Fruit fly (Drosophila melanogaster) whole organism, embryonic: ENCODE measurements around the gene Pgant2.

Source experiments
- CG10321 ChIP-seq: fragments of 200-800 bp; sonication (Bioruptor generic); IDR thresholded peaks from 2 replicates; pipeline ENCODE4 v1.3.6; 2022; ENCODE audit warnings: missing biosample characterization, missing genetic modification characterization
- CG11695 ChIP-seq: fragments of 200-800 bp; sonication (Bioruptor generic); IDR thresholded peaks from 3 replicates; pipeline ENCODE4 v1.3.6; 2022; ENCODE audit warnings: missing biosample characterization, missing genetic modification characterization
- CG12299 ChIP-seq: fragments of 200-800 bp; sonication (Bioruptor generic); optimal IDR thresholded peaks from 2 replicates; lab custom pipeline; 2018; ENCODE audit warnings: missing biosample characterization, mild to moderate bottlenecking, missing genetic modification characterization
- CG1233 ChIP-seq: fragments of 200-800 bp; sonication (Bioruptor generic); optimal IDR thresholded peaks from 4 replicates; lab custom pipeline; 2018; ENCODE audit warnings: missing biosample characterization, mild to moderate bottlenecking, missing genetic modification characterization
- CG13424 ChIP-seq: fragments of 200-800 bp; sonication (Bioruptor generic); optimal IDR thresholded peaks from 2 replicates; lab custom pipeline; 2019; ENCODE audit warnings: missing biosample characterization, mild to moderate bottlenecking, missing genetic modification characterization, moderate library complexity
- CG1602 ChIP-seq: fragments of 200-800 bp; sonication (Bioruptor generic); optimal IDR thresholded peaks from 3 replicates; lab custom pipeline; 2016; ENCODE audit warnings: missing biosample characterization, missing genetic modification characterization
- CG17328 ChIP-seq: fragments of 200-800 bp; sonication (Bioruptor generic); IDR thresholded peaks from 2 replicates; pipeline ENCODE4 v1.3.6; 2022; ENCODE audit warnings: missing biosample characterization, missing genetic modification characterization
- CG17361 ChIP-seq: fragments of 200-800 bp; sonication (Bioruptor generic); IDR thresholded peaks from 3 replicates; pipeline ENCODE4 v1.3.6; 2022; ENCODE audit warnings: missing biosample characterization, missing genetic modification characterization
- CG2199 ChIP-seq: fragments of 200-800 bp; sonication (Bioruptor generic); IDR thresholded peaks from 3 replicates; pipeline ENCODE4 v1.3.6; 2022; ENCODE audit warnings: missing biosample characterization, missing genetic modification characterization
- CG33213 ChIP-seq: fragments of 200-800 bp; sonication (Bioruptor generic); optimal IDR thresholded peaks from 3 replicates; lab custom pipeline; 2016; ENCODE audit warnings: missing biosample characterization, missing genetic modification characterization
- CG4282 ChIP-seq: fragments of 200-800 bp; sonication (Bioruptor generic); optimal IDR thresholded peaks from 2 replicates; lab custom pipeline; 2016; ENCODE audit warnings: missing biosample characterization, missing genetic modification characterization
- CG6654 ChIP-seq: fragments of 200-800 bp; sonication (Bioruptor generic); optimal IDR thresholded peaks from 2 replicates; lab custom pipeline; 2017; ENCODE audit warnings: missing biosample characterization, mild to moderate bottlenecking, missing genetic modification characterization
- CG6683 ChIP-seq: fragments of 200-800 bp; sonication (Bioruptor generic); optimal IDR thresholded peaks from 2 replicates; lab custom pipeline; 2017; ENCODE audit warnings: missing biosample characterization, mild to moderate bottlenecking, missing genetic modification characterization, missing genetic modification reagents
- CG7556 ChIP-seq: fragments of 200-800 bp; sonication (Bioruptor generic); optimal IDR thresholded peaks from 2 replicates; lab custom pipeline; 2017; ENCODE audit warnings: missing biosample characterization, mild to moderate bottlenecking, missing genetic modification characterization
- CG9932 ChIP-seq: fragments of 200-800 bp; sonication (Bioruptor generic); IDR thresholded peaks from 2 replicates; pipeline ENCODE4 v1.3.6; 2022; ENCODE audit warnings: missing biosample characterization, missing genetic modification characterization
- Dad ChIP-seq: fragments of 200-800 bp; sonication (Bioruptor generic); optimal IDR thresholded peaks from 3 replicates; lab custom pipeline; 2016; ENCODE audit warnings: missing biosample characterization, missing genetic modification characterization
- Deaf1 ChIP-seq: fragments of 200-800 bp; optimal IDR thresholded peaks from 3 replicates; lab custom pipeline; 2019; ENCODE audit warnings: missing biosample characterization, mild to moderate bottlenecking, missing genetic modification characterization, moderate library complexity
- Dek ChIP-seq: fragments of 200-800 bp; sonication (Bioruptor generic); optimal IDR thresholded peaks from 3 replicates; lab custom pipeline; 2019; ENCODE audit warnings: missing biosample characterization, mild to moderate bottlenecking, missing genetic modification characterization, moderate library complexity
- Dip2 ChIP-seq: fragments of 200-800 bp; sonication (Bioruptor generic); IDR thresholded peaks from 2 replicates; pipeline ENCODE4 v1.3.6; 2022; ENCODE audit warnings: missing biosample characterization, missing genetic modification characterization
- Dll ChIP-seq: fragments of 200-800 bp; sonication (Bioruptor generic); IDR thresholded peaks from 4 replicates; pipeline ENCODE4 v1.3.6; 2022; ENCODE audit warnings: missing biosample characterization, missing genetic modification characterization; ENCODE audit not compliant: partially characterized antibody
- ERR ChIP-seq: fragments of 200-800 bp; sonication (Bioruptor generic); optimal IDR thresholded peaks from 2 replicates; lab custom pipeline; 2016; ENCODE audit warnings: missing biosample characterization, missing genetic modification characterization
- Eip74EF ChIP-seq, 2 experiments: fragments of 200-800 bp in 1 of 2; fragments of >200 bp in 1 of 2; sonication (Bioruptor generic) in 1 of 2; optimal IDR thresholded peaks; 2 replicates each; lab custom pipeline; 2017 to 2019; ENCODE audit warnings: missing biosample characterization in 2 of 2, missing genetic modification characterization in 2 of 2, mild to moderate bottlenecking in 1 of 2, moderate library complexity in 1 of 2
- Fer2 ChIP-seq: fragments of 200-800 bp; sonication (Bioruptor generic); optimal IDR thresholded peaks from 2 replicates; lab custom pipeline; 2018; ENCODE audit warnings: missing biosample characterization, mild to moderate bottlenecking, missing genetic modification characterization, moderate library complexity
- H15 ChIP-seq: fragments of 200-800 bp; sonication (Bioruptor generic); IDR thresholded peaks from 3 replicates; pipeline ENCODE4 v1.3.6; 2022; ENCODE audit warnings: missing biosample characterization, missing genetic modification characterization
- HLH54F ChIP-seq: fragments of 200-800 bp; sonication (Bioruptor generic); optimal IDR thresholded peaks from 3 replicates; lab custom pipeline; 2016; ENCODE audit warnings: missing biosample characterization, missing genetic modification characterization
- HLHmδ ChIP-seq: fragments of 200-800 bp; sonication (Bioruptor generic); optimal IDR thresholded peaks from 2 replicates; lab custom pipeline; 2018; ENCODE audit warnings: missing biosample characterization, mild to moderate bottlenecking, missing genetic modification characterization, moderate library complexity
- Kr ChIP-seq: fragments of 200-800 bp; sonication (Bioruptor generic); optimal IDR thresholded peaks from 2 replicates; lab custom pipeline; 2017; ENCODE audit warnings: missing biosample characterization, mild to moderate bottlenecking, missing genetic modification characterization
- Mad ChIP-seq: fragments of 200-800 bp; sonication (Bioruptor generic); optimal IDR thresholded peaks from 2 replicates; lab custom pipeline; 2016; ENCODE audit warnings: missing biosample characterization, missing genetic modification characterization
- Mrtf ChIP-seq: fragments of 200-800 bp; sonication (Bioruptor generic); IDR thresholded peaks from 3 replicates; pipeline ENCODE4 v1.3.6; 2022; ENCODE audit warnings: missing biosample characterization, missing genetic modification characterization
- Neu2 ChIP-seq: fragments of 200-800 bp; sonication (Bioruptor generic); optimal IDR thresholded peaks from 3 replicates; lab custom pipeline; 2016; ENCODE audit warnings: missing biosample characterization, missing genetic modification characterization, borderline replicate concordance
- Oaz ChIP-seq: fragments of 200-800 bp; sonication (Bioruptor generic); IDR thresholded peaks from 2 replicates; pipeline ENCODE4 v1.3.6; 2022; ENCODE audit warnings: missing biosample characterization, missing genetic modification characterization
- Sox100B ChIP-seq: fragments of 200-800 bp; sonication (Bioruptor generic); optimal IDR thresholded peaks from 3 replicates; lab custom pipeline; 2018; ENCODE audit warnings: missing biosample characterization, mild to moderate bottlenecking, missing genetic modification characterization
- corto ChIP-seq: fragments of 200-800 bp; sonication (Bioruptor generic); optimal IDR thresholded peaks from 2 replicates; lab custom pipeline; 2016; ENCODE audit warnings: missing biosample characterization, mild to moderate bottlenecking, missing genetic modification characterization, moderate library complexity
- crol ChIP-seq: fragments of 200-800 bp; sonication (Bioruptor generic); IDR thresholded peaks from 2 replicates; pipeline ENCODE4 v1.3.6; 2022; ENCODE audit warnings: missing biosample characterization, missing genetic modification characterization
- disco-r ChIP-seq: fragments of 200-800 bp; sonication (Bioruptor generic); optimal IDR thresholded peaks from 2 replicates; lab custom pipeline; 2016; ENCODE audit warnings: missing biosample characterization, missing genetic modification characterization
- dysf ChIP-seq: fragments of 200-800 bp; sonication (Bioruptor generic); IDR thresholded peaks from 3 replicates; pipeline ENCODE4 v1.3.6; 2022; ENCODE audit warnings: missing biosample characterization, missing genetic modification characterization
- gcm ChIP-seq: fragments of 200-800 bp; sonication (Bioruptor generic); optimal IDR thresholded peaks from 2 replicates; lab custom pipeline; 2019; ENCODE audit warnings: missing biosample characterization, mild to moderate bottlenecking, missing genetic modification characterization, moderate library complexity
- jumu ChIP-seq: fragments of 200-800 bp; sonication (Bioruptor generic); optimal IDR thresholded peaks from 3 replicates; lab custom pipeline; 2016; ENCODE audit warnings: missing biosample characterization, missing genetic modification characterization
- klu ChIP-seq: fragments of 200-800 bp; sonication (Bioruptor generic); IDR thresholded peaks from 2 replicates; pipeline ENCODE4 v1.3.6; 2022; ENCODE audit warnings: missing biosample characterization, missing genetic modification characterization
- kni ChIP-seq: fragments of 200-800 bp; sonication (Bioruptor generic); optimal IDR thresholded peaks from 3 replicates; lab custom pipeline; 2017; ENCODE audit warnings: mild to moderate bottlenecking, missing biosample characterization, missing genetic modification reagents, missing genetic modification characterization
- nmo ChIP-seq: fragments of 200-800 bp; sonication (Bioruptor generic); optimal IDR thresholded peaks from 2 replicates; lab custom pipeline; 2018; ENCODE audit warnings: missing biosample characterization, mild to moderate bottlenecking, missing genetic modification characterization, moderate library complexity
- p53 ChIP-seq: fragments of 200-800 bp; sonication (Bioruptor generic); optimal IDR thresholded peaks from 2 replicates; lab custom pipeline; 2016; ENCODE audit warnings: missing biosample characterization, missing genetic modification characterization
- peb ChIP-seq: fragments of 200-800 bp; sonication (Bioruptor generic); IDR thresholded peaks from 2 replicates; pipeline ENCODE4 v1.3.6; 2022; ENCODE audit warnings: missing biosample characterization, missing genetic modification characterization
- repo ChIP-seq: fragments of 200-800 bp; sonication (Bioruptor generic); optimal IDR thresholded peaks from 2 replicates; lab custom pipeline; 2016; ENCODE audit warnings: missing biosample characterization, missing genetic modification characterization
- sens ChIP-seq: fragments of 200-800 bp; sonication (Bioruptor generic); peaks from one replicate; lab custom pipeline; 2016; ENCODE audit warnings: missing biosample characterization, missing genetic modification characterization
- sima ChIP-seq: fragments of 200-800 bp; sonication (Bioruptor generic); optimal IDR thresholded peaks from 2 replicates; lab custom pipeline; 2016; ENCODE audit warnings: missing biosample characterization, missing genetic modification characterization
- sob ChIP-seq: fragments of 200-800 bp; sonication (Bioruptor generic); IDR thresholded peaks from 2 replicates; pipeline ENCODE4 v1.3.6; 2022; ENCODE audit warnings: missing biosample characterization, missing genetic modification characterization
- stc ChIP-seq: fragments of 200-800 bp; sonication (Bioruptor generic); IDR thresholded peaks from 2 replicates; pipeline ENCODE4 v1.3.6; 2022; ENCODE audit warnings: missing biosample characterization, missing genetic modification characterization
- stwl ChIP-seq: fragments of 200-800 bp; sonication (Bioruptor generic); optimal IDR thresholded peaks from 3 replicates; lab custom pipeline; 2018; ENCODE audit warnings: missing biosample characterization, mild to moderate bottlenecking, missing genetic modification characterization, moderate library complexity
- vvl ChIP-seq: fragments of 200-800 bp; sonication (Bioruptor generic); IDR thresholded peaks from 2 replicates; pipeline ENCODE4 v1.3.6; 2022; ENCODE audit warnings: missing biosample characterization, missing genetic modification characterization

Pgant2 gene

dm6 chr2L:3354642-3355380, 71.7 kb downstream of the Pgant2 start, which contains the start of gene E23 (continued):
- peak; percentile 96 for TF ChIP-seq Oaz (GFP tag; lab: Robert Waterston, UW)
- peak; percentile 90 for TF ChIP-seq Deaf1 (tag; lab: Kevin White, UChicago)
- TF ChIP-seq dysf = peak; percentile 99
- TF ChIP-seq CG2199 (GFP tag; lab: Robert Waterston, UW) = peak; percentile 93; the same call in 2 of the 3 replicates
- peak; percentile 96 for TF ChIP-seq kni
- peak; percentile 98 for TF ChIP-seq vvl (GFP tag; lab: Robert Waterston, UW)
- peak; percentile 43; the same call in 3 of the 4 replicates for TF ChIP-seq Dll (GFP tag; lab: Robert Waterston, UW)
- TF ChIP-seq CG6683 = peak; percentile 97
- peak; percentile 99 for TF ChIP-seq Dek (tag; lab: Kevin White, UChicago)
- TF ChIP-seq gcm (GFP tag; lab: Kevin White, UChicago) = peak; percentile 99
- peak; percentile 98 for TF ChIP-seq H15 (GFP tag; lab: Robert Waterston, UW)
- TF ChIP-seq stwl (tag; lab: Kevin White, UChicago) = peak; percentile 55
- TF ChIP-seq CG1602 = peak; percentile 99
- TF ChIP-seq Mad = peak; percentile 98
- TF ChIP-seq Fer2 (tag; lab: Kevin White, UChicago) = peak; percentile 94
- TF ChIP-seq sens (GFP tag; lab: Kevin White, UChicago) = peak; percentile 99
- peak; percentile 7 for TF ChIP-seq HLHmδ (GFP tag; lab: Kevin White, UChicago)
- TF ChIP-seq CG1233 = peak; percentile 98
- peak; percentile 90 for TF ChIP-seq disco-r (GFP tag; lab: Kevin White, UChicago)
- peak; percentile 99 for TF ChIP-seq CG17361 (GFP tag; lab: Robert Waterston, UW)
- TF ChIP-seq crol (GFP tag; lab: Robert Waterston, UW) = peak; percentile 92
- peak; percentile 99 for TF ChIP-seq CG13424 (tag; lab: Kevin White, UChicago)
- TF ChIP-seq CG12299 (tag; lab: Kevin White, UChicago) = peak; percentile 98
- TF ChIP-seq nmo (GFP tag; lab: Kevin White, UChicago) = peak; percentile 100
- TF ChIP-seq stc (GFP tag; lab: Robert Waterston, UW) = peak; percentile 98
- TF ChIP-seq peb (GFP tag; lab: Robert Waterston, UW) = peak; percentile 97
- TF ChIP-seq ERR (GFP tag; lab: Kevin White, UChicago) = peak; percentile 89
- TF ChIP-seq sima (GFP tag; lab: Kevin White, UChicago) = peak; percentile 84
- TF ChIP-seq CG11695 (GFP tag; lab: Robert Waterston, UW) = peak; percentile 99
- TF ChIP-seq CG33213 (GFP tag; lab: Kevin White, UChicago) = peak; percentile 91
- TF ChIP-seq CG17328 = peak; percentile 97
- TF ChIP-seq jumu (GFP tag; lab: Kevin White, UChicago) = peak; percentile 93
- peak; percentile 82; the same call in 1 of the 2 replicates for TF ChIP-seq CG10321 (GFP tag; lab: Robert Waterston, UW)
- TF ChIP-seq p53 (GFP tag; lab: Kevin White, UChicago) = peak; percentile 83
- peak; percentile 100 for TF ChIP-seq Sox100B (GFP tag; lab: Kevin White, UChicago)
- TF ChIP-seq CG6654 = peak; percentile 92
- peak; percentile 83 for TF ChIP-seq Kr (GFP tag; lab: Kevin White, UChicago)
- peak; percentile 74; the same call in 1 of the 2 replicates for TF ChIP-seq Dip2 (GFP tag; lab: Robert Waterston, UW)
- peak; percentile 90 for TF ChIP-seq repo (GFP tag; lab: Kevin White, UChicago)
- peak; percentile 96 for TF ChIP-seq Mrtf (GFP tag; lab: Robert Waterston, UW)
- TF ChIP-seq sob (GFP tag; lab: Robert Waterston, UW) = peak; percentile 98
- TF ChIP-seq Eip74EF (GFP tag; optimal IDR thresholded peaks at IDR 0.05; lab: Kevin White, UChicago) = peak in 1 of 2 experiments; percentile 99
- peak; percentile 77 for TF ChIP-seq corto (GFP tag; lab: Kevin White, UChicago)
- TF ChIP-seq Dad (GFP tag; lab: Kevin White, UChicago) = peak; percentile 96
- TF ChIP-seq CG4282 (GFP tag; lab: Kevin White, UChicago) = peak; percentile 81
- TF ChIP-seq CG7556 (GFP tag; lab: Kevin White, UChicago) = peak; percentile 100
- peak; percentile 98 for TF ChIP-seq klu (GFP tag; lab: Robert Waterston, UW)
- TF ChIP-seq CG9932 (GFP tag; lab: Robert Waterston, UW) = peak; percentile 97
- peak; percentile 97 for TF ChIP-seq HLH54F
- TF ChIP-seq Neu2 (GFP tag; lab: Kevin White, UChicago) = peak; percentile 22
